Worm (Caenorhabditis elegans): Measurements from ENCODE around the gene F13E9.16.

DNA sequence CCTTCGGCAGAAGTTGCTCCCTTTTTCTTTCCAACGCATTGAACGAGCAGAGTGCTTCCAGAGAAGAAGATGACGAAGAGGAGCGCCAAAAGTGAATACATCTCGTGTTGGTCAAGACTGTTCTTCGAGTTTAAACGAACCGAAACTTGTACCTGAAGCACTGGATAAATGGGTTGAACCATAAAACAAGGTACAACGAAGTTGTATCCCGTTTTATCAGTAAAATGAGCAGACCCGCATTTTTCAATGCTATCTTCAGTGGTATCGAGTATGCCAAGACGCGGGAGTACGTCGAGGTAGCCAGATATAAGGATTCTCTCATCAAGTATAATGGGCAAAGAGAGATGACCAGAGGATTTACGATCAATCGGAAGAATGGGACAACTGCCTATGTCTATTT is at the start of gene F13E9.16:
- no peak for TF ChIP-seq unc-39 (tag; optimal IDR thresholded peaks at IDR 0.05)
- no peak for TF ChIP-seq ama-1 (optimal IDR thresholded peaks at IDR 0.05)
- no peak for TF ChIP-seq lin-39 (tag; optimal IDR thresholded peaks at IDR 0.05)
- no peak for TF ChIP-seq snpc-4 (tag; optimal IDR thresholded peaks at IDR 0.05)
- no peak for TF ChIP-seq mbf-1 (tag; optimal IDR thresholded peaks at IDR 0.05)

All from whole organism, L2 larva.